Fruit fly (Drosophila melanogaster) whole organism, adult: ENCODE measurements around the gene PGRP-SB2.

Experiments
- Mnt ChIP-seq: fragments of 200-800 bp; sonication (Bioruptor generic); optimal IDR thresholded peaks from 2 replicates; lab custom pipeline; 2016; ENCODE audit warnings: missing biosample characterization, mild to moderate bottlenecking, missing genetic modification characterization
- bab1 ChIP-seq: fragments of 200-800 bp; sonication (Bioruptor generic); optimal IDR thresholded peaks from 3 replicates; lab custom pipeline; 2019; ENCODE audit warnings: missing biosample characterization, mild to moderate bottlenecking, missing genetic modification characterization, moderate library complexity

dm6 chr3L:16702866-16703265, 23.5 kb upstream of the PGRP-SB2 start:
- no peak for TF ChIP-seq Mnt
- no peak for TF ChIP-seq bab1
